Worm (Caenorhabditis elegans): ENCODE data around the gene srz-60.

DNA sequence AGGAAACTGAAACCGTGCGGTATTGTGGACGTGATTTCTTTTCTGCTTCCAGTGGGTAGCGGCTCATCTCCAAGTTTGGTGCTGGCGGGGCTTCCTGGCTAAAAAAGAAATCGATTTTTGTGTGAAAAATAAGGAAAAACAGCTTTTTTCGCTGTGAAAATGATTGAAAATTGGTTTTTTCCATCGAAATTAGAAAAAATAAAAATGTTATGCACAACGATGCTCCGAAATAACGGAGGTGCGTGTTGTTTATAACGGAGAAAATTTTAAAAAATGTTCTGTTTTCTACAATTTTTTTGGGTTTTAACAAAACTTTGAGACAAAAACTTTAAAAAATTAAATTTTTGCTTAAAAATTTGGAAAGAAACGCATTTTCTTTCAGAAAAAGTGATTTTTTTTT lies 45.5 kb upstream of the srz-60 start:
- TF ChIP-seq mep-1 (tag; optimal IDR thresholded peaks at IDR 0.05) (no peak), ztf-11 (tag; optimal IDR thresholded peaks at IDR 0.05) (no peak), elt-3 (tag; optimal IDR thresholded peaks at IDR 0.05) (no peak), nhr-76 (tag; optimal IDR thresholded peaks at IDR 0.05) (no peak), sup-37 (GFP tag; optimal IDR thresholded peaks at IDR 0.05) (no peak)
